Fruit fly (Drosophila melanogaster) whole organism, embryonic: ENCODE results near the gene CG2321.

Experiments
- Ada2b ChIP-seq: fragments of 200-800 bp; sonication (Bioruptor generic); IDR thresholded peaks from 2 replicates; pipeline ENCODE4 v1.3.6; 2022; ENCODE audit warnings: missing biosample characterization, missing genetic modification characterization
- Awh ChIP-seq: fragments of 200-800 bp; sonication (Bioruptor generic); IDR thresholded peaks from 2 replicates; pipeline ENCODE4, ENCODE4 v1.3.6; 2022; ENCODE audit warnings: missing biosample characterization, missing genetic modification characterization
- BtbVII ChIP-seq: fragments of 200-800 bp; sonication (Bioruptor generic); optimal IDR thresholded peaks from 3 replicates; lab custom pipeline; 2017; ENCODE audit warnings: missing biosample characterization, mild to moderate bottlenecking, missing genetic modification characterization
- CG10431 ChIP-seq: fragments of 200-800 bp; sonication (Bioruptor generic); optimal IDR thresholded peaks from 3 replicates; lab custom pipeline; 2018; ENCODE audit warnings: missing biosample characterization, mild to moderate bottlenecking, missing genetic modification characterization
- CG11247 ChIP-seq: fragments of 200-800 bp; sonication (Bioruptor generic); IDR thresholded peaks from 2 replicates; pipeline ENCODE4 v1.3.6; 2022; ENCODE audit warnings: missing biosample characterization, missing genetic modification characterization
- CG11398 ChIP-seq: fragments of 200-800 bp; sonication (Bioruptor generic); optimal IDR thresholded peaks from 2 replicates; lab custom pipeline; 2016; ENCODE audit warnings: missing biosample characterization, missing genetic modification characterization
- CG11456 ChIP-seq: fragments of 200-800 bp; sonication (Bioruptor generic); IDR thresholded peaks from 3 replicates; pipeline ENCODE4 v1.3.6; 2022; ENCODE audit warnings: missing biosample characterization, missing genetic modification characterization
- CG12071 ChIP-seq: fragments of 200-800 bp; sonication (Bioruptor generic); optimal IDR thresholded peaks from 3 replicates; lab custom pipeline; 2018; ENCODE audit warnings: missing biosample characterization, mild to moderate bottlenecking, missing genetic modification characterization
- CG12155 ChIP-seq: fragments of 200-800 bp; sonication (Bioruptor generic); optimal IDR thresholded peaks from 3 replicates; lab custom pipeline; 2016; ENCODE audit warnings: missing biosample characterization, missing genetic modification characterization
- CG12219 ChIP-seq: fragments of 200-800 bp; sonication (Bioruptor generic); optimal IDR thresholded peaks from 3 replicates; lab custom pipeline; 2018; ENCODE audit warnings: missing biosample characterization, mild to moderate bottlenecking, missing genetic modification characterization
- CG12659 ChIP-seq: fragments of 200-800 bp; sonication (Bioruptor generic); optimal IDR thresholded peaks from 3 replicates; lab custom pipeline; 2017; ENCODE audit warnings: mild to moderate bottlenecking, missing biosample characterization, missing genetic modification reagents, missing genetic modification characterization
- CG13296 ChIP-seq: fragments of 200-800 bp; sonication (Bioruptor generic); optimal IDR thresholded peaks from 3 replicates; lab custom pipeline; 2018; ENCODE audit warnings: missing biosample characterization, mild to moderate bottlenecking, missing genetic modification characterization
- CG14965 ChIP-seq: fragments of 200-800 bp; sonication (Bioruptor generic); optimal IDR thresholded peaks from 2 replicates; lab custom pipeline; 2016; ENCODE audit warnings: missing biosample characterization, missing genetic modification characterization, borderline replicate concordance
- CG15011 ChIP-seq: fragments of 200-800 bp; sonication (Bioruptor generic); optimal IDR thresholded peaks from 3 replicates; lab custom pipeline; 2018; ENCODE audit warnings: missing biosample characterization, mild to moderate bottlenecking, missing genetic modification characterization
- CG15696 ChIP-seq: fragments of 200-800 bp; sonication (Bioruptor generic); optimal IDR thresholded peaks from 2 replicates; lab custom pipeline; 2019; ENCODE audit warnings: missing biosample characterization, mild to moderate bottlenecking, missing genetic modification characterization, moderate library complexity
- CG16815 ChIP-seq: fragments of 200-800 bp; sonication (Bioruptor generic); optimal IDR thresholded peaks from 3 replicates; lab custom pipeline; 2017; ENCODE audit warnings: missing biosample characterization, mild to moderate bottlenecking, missing genetic modification characterization
- CG1792 ChIP-seq: fragments of 200-800 bp; sonication (Bioruptor generic); optimal IDR thresholded peaks from 2 replicates; lab custom pipeline; 2016; ENCODE audit warnings: missing biosample characterization, missing genetic modification characterization
- CG18011 ChIP-seq: fragments of 200-800 bp; sonication (Bioruptor generic); optimal IDR thresholded peaks from 2 replicates; lab custom pipeline; 2017; ENCODE audit warnings: missing biosample characterization, missing genetic modification characterization, mild to moderate bottlenecking, moderate library complexity, missing genotype
- CG2202 ChIP-seq: fragments of 200-800 bp; sonication (Bioruptor generic); optimal IDR thresholded peaks from 2 replicates; lab custom pipeline; 2018; ENCODE audit warnings: missing biosample characterization, mild to moderate bottlenecking, missing genetic modification characterization
- CG2889 ChIP-seq: fragments of 200-800 bp; sonication (Bioruptor generic); IDR thresholded peaks from 3 replicates; pipeline ENCODE4 v1.3.6; 2022; ENCODE audit warnings: missing biosample characterization, missing genetic modification characterization
- CG30020 ChIP-seq: fragments of 200-800 bp; optimal IDR thresholded peaks from 2 replicates; lab custom pipeline; 2019; ENCODE audit warnings: missing biosample characterization, mild to moderate bottlenecking, missing genetic modification characterization, moderate library complexity
- CG3281 ChIP-seq: fragments of 200-800 bp; sonication (Bioruptor generic); optimal IDR thresholded peaks from 3 replicates; lab custom pipeline; 2017; ENCODE audit warnings: missing biosample characterization, mild to moderate bottlenecking, missing genetic modification characterization
- CG4617 ChIP-seq: fragments of 200-800 bp; sonication (Bioruptor generic); optimal IDR thresholded peaks from 3 replicates; lab custom pipeline; 2016; ENCODE audit warnings: missing biosample characterization, missing genetic modification characterization, borderline replicate concordance
- CG4707 ChIP-seq: fragments of 200-800 bp; sonication (Bioruptor generic); optimal IDR thresholded peaks from 2 replicates; lab custom pipeline; 2018; ENCODE audit warnings: missing biosample characterization, mild to moderate bottlenecking, missing genetic modification characterization, moderate library complexity
- CG6272 ChIP-seq: fragments of 200-800 bp; sonication (Bioruptor generic); IDR thresholded peaks from 2 replicates; pipeline ENCODE4 v1.3.6; 2022; ENCODE audit warnings: missing biosample characterization, missing genetic modification characterization
- CG7745 ChIP-seq: fragments of 200-800 bp; sonication (Bioruptor generic); optimal IDR thresholded peaks from 2 replicates; lab custom pipeline; 2018; ENCODE audit warnings: missing biosample characterization, mild to moderate bottlenecking, missing genetic modification characterization, moderate library complexity
- CkIIα-i1 ChIP-seq: fragments of 200-800 bp; sonication (Bioruptor generic); IDR thresholded peaks from 2 replicates; pipeline ENCODE4 v1.3.6; 2022; ENCODE audit warnings: missing biosample characterization, missing genetic modification characterization
- Dbx ChIP-seq: fragments of 200-800 bp; sonication (Bioruptor generic); IDR thresholded peaks from 3 replicates; pipeline ENCODE4 v1.3.6; 2022; ENCODE audit warnings: missing biosample characterization, missing genetic modification characterization
- Dip2 ChIP-seq: fragments of 200-800 bp; sonication (Bioruptor generic); IDR thresholded peaks from 2 replicates; pipeline ENCODE4 v1.3.6; 2022; ENCODE audit warnings: missing biosample characterization, missing genetic modification characterization
- E2f2 ChIP-seq: fragments of 200-800 bp; sonication (Bioruptor generic); IDR thresholded peaks from 2 replicates; pipeline ENCODE4 v1.3.6; 2022; ENCODE audit warnings: missing biosample characterization, missing genetic modification characterization
- HLH4C ChIP-seq: fragments of 200-800 bp; sonication (Bioruptor generic); IDR thresholded peaks from 3 replicates; pipeline ENCODE4 v1.3.6; 2022; ENCODE audit warnings: missing biosample characterization, missing genetic modification characterization; ENCODE audit not compliant: partially characterized antibody
- HmgD ChIP-seq: fragments of 200-800 bp; sonication (Bioruptor generic); optimal IDR thresholded peaks from 3 replicates; lab custom pipeline; 2016; ENCODE audit warnings: missing biosample characterization, missing genetic modification characterization
- HmgZ ChIP-seq: fragments of 200-800 bp; sonication (Bioruptor generic); optimal IDR thresholded peaks from 2 replicates; lab custom pipeline; 2018; ENCODE audit warnings: missing biosample characterization, mild to moderate bottlenecking, missing genetic modification characterization
- Hmr ChIP-seq: fragments of 200-800 bp; sonication (Bioruptor generic); optimal IDR thresholded peaks from 3 replicates; lab custom pipeline; 2017; ENCODE audit warnings: mild to moderate bottlenecking, missing biosample characterization, missing genetic modification reagents, missing genetic modification characterization
- Hmx ChIP-seq: fragments of 200-800 bp; sonication (Bioruptor generic); optimal IDR thresholded peaks from 2 replicates; lab custom pipeline; 2016; ENCODE audit warnings: missing biosample characterization, missing genetic modification characterization
- Hr39 ChIP-seq: fragments of >200 bp; optimal IDR thresholded peaks from 2 replicates; lab custom pipeline; 2017
- Rfx ChIP-seq: fragments of 200-800 bp; sonication (Bioruptor generic); IDR thresholded peaks from 2 replicates; pipeline ENCODE4 v1.3.6; 2022; ENCODE audit warnings: missing biosample characterization, missing genetic modification characterization
- Tbp ChIP-seq: fragments of >200 bp; optimal IDR thresholded peaks from 2 replicates; lab custom pipeline; 2018; ENCODE audit warnings: missing biosample characterization, missing genetic modification characterization
- ab ChIP-seq: fragments of 200-800 bp; sonication (Bioruptor generic); optimal IDR thresholded peaks from 2 replicates; lab custom pipeline; 2016; ENCODE audit warnings: missing biosample characterization, missing genetic modification characterization
- danr ChIP-seq: fragments of 200-800 bp; sonication (Bioruptor generic); IDR thresholded peaks from 2 replicates; pipeline ENCODE4 v1.3.6; 2022; ENCODE audit warnings: missing biosample characterization, missing genetic modification characterization
- fd64A ChIP-seq: fragments of 200-800 bp; sonication (Bioruptor generic); optimal IDR thresholded peaks from 3 replicates; lab custom pipeline; 2018; ENCODE audit warnings: missing biosample characterization, mild to moderate bottlenecking, missing genetic modification characterization
- gsb ChIP-seq: fragments of 200-800 bp; sonication (Bioruptor generic); IDR thresholded peaks from 2 replicates; pipeline ENCODE4 v1.3.6; 2022; ENCODE audit warnings: missing biosample characterization, missing genetic modification characterization
- h ChIP-seq: fragments of >200 bp; optimal IDR thresholded peaks from 2 replicates; lab custom pipeline; 2017
- hkb ChIP-seq, 2 experiments: fragments of 200-800 bp in 1 of 2; fragments of >200 bp in 1 of 2; sonication (Bioruptor generic) in 1 of 2; IDR thresholded peaks in 1 of 2; optimal IDR thresholded peaks in 1 of 2; 2 replicates each; pipeline versions ENCODE4 v1.3.6 to Lab custom; 2017 to 2022; ENCODE audit warnings: missing biosample characterization in 1 of 2, missing genetic modification characterization in 1 of 2
- nmo ChIP-seq: fragments of 200-800 bp; sonication (Bioruptor generic); optimal IDR thresholded peaks from 2 replicates; lab custom pipeline; 2018; ENCODE audit warnings: missing biosample characterization, mild to moderate bottlenecking, missing genetic modification characterization, moderate library complexity
- onecut ChIP-seq: fragments of 200-800 bp; sonication (Bioruptor generic); IDR thresholded peaks from 2 replicates; pipeline ENCODE4 v1.3.6; 2022; ENCODE audit warnings: missing biosample characterization, missing genetic modification characterization
- otp ChIP-seq: fragments of 200-800 bp; sonication (Bioruptor generic); IDR thresholded peaks from 3 replicates; pipeline ENCODE4, ENCODE4 v1.3.6; 2022; ENCODE audit warnings: missing biosample characterization, missing genetic modification characterization
- pum ChIP-seq: fragments of 200-800 bp; sonication (Bioruptor generic); optimal IDR thresholded peaks from 2 replicates; lab custom pipeline; 2016; ENCODE audit warnings: missing biosample characterization, missing genetic modification characterization
- schlank ChIP-seq: fragments of 200-800 bp; sonication (Bioruptor generic); optimal IDR thresholded peaks from 2 replicates; lab custom pipeline; 2018; ENCODE audit warnings: missing biosample characterization, mild to moderate bottlenecking, missing genetic modification characterization
- slou ChIP-seq: fragments of 200-800 bp; sonication (Bioruptor generic); optimal IDR thresholded peaks from 3 replicates; lab custom pipeline; 2016; ENCODE audit warnings: missing biosample characterization, missing genetic modification characterization
- z ChIP-seq: fragments of 200-800 bp; sonication (Bioruptor generic); IDR thresholded peaks from 3 replicates; pipeline ENCODE4 v1.3.6; 2022; ENCODE audit warnings: missing biosample characterization, missing genetic modification characterization
- zfh1 ChIP-seq: fragments of 200-800 bp; sonication (Bioruptor generic); IDR thresholded peaks from 3 replicates; pipeline ENCODE4 v1.3.6; 2022; ENCODE audit warnings: missing biosample characterization, missing genetic modification characterization

The CG2321 gene

dm6 chr3R:29479922-29480321, 9.1 kb downstream of the CG2321 start (continued):
- no peak for TF ChIP-seq Hr39
- TF ChIP-seq BtbVII (GFP tag; lab: Kevin White, UChicago) = peak; percentile 53
- peak; percentile 59 for TF ChIP-seq CG3281 (GFP tag; lab: Kevin White, UChicago)
- TF ChIP-seq CG1792 (GFP tag; lab: Kevin White, UChicago) = no peak
- TF ChIP-seq CG7745 (tag; lab: Kevin White, UChicago) = no peak
- no peak for TF ChIP-seq CG18011 (GFP tag; lab: Kevin White, UChicago)
- peak; percentile 54 for TF ChIP-seq onecut (GFP tag; lab: Robert Waterston, UW)
- TF ChIP-seq z (GFP tag; lab: Robert Waterston, UW) = no peak
- TF ChIP-seq Hmr (GFP tag; lab: Kevin White, UChicago) = peak; percentile 42
- TF ChIP-seq HmgZ (tag; lab: Kevin White, UChicago) = no peak
- peak; percentile 25 for TF ChIP-seq CG15696 (tag; lab: Kevin White, UChicago)
- TF ChIP-seq Tbp = no peak
- no peak for TF ChIP-seq CG12219 (GFP tag; lab: Kevin White, UChicago)
- TF ChIP-seq CG30020 (tag; lab: Kevin White, UChicago) = no peak
- no peak for TF ChIP-seq gsb
- no peak for TF ChIP-seq nmo
- TF ChIP-seq ab (GFP tag; lab: Kevin White, UChicago) = no peak
- TF ChIP-seq otp = no peak
- TF ChIP-seq fd64A = peak; percentile 68
- no peak for TF ChIP-seq slou (GFP tag; lab: Kevin White, UChicago)
- TF ChIP-seq CG2202 (tag; lab: Kevin White, UChicago) = peak; percentile 12
- no peak for TF ChIP-seq CG11247
- no peak for TF ChIP-seq CG4617 (GFP tag; lab: Kevin White, UChicago)
- no peak for TF ChIP-seq CG6272
- peak; percentile 49; the same call in 2 of the 3 replicates for TF ChIP-seq zfh1 (GFP tag; lab: Robert Waterston, UW)
- TF ChIP-seq CG14965 (GFP tag; lab: Kevin White, UChicago) = no peak
- no peak for TF ChIP-seq Awh
- TF ChIP-seq CkIIα-i1 (GFP tag; lab: Robert Waterston, UW) = no peak
- TF ChIP-seq Ada2b (GFP tag; lab: Robert Waterston, UW) = no peak
- peak; percentile 27 for TF ChIP-seq CG12071 (GFP tag; lab: Kevin White, UChicago)
- peak; percentile 12 for TF ChIP-seq CG4707 (GFP tag; lab: Kevin White, UChicago)
- no peak; the same call in 1 of the 2 replicates for TF ChIP-seq Rfx (GFP tag; lab: Robert Waterston, UW)
- no peak for TF ChIP-seq pum (GFP tag; lab: Kevin White, UChicago)
- TF ChIP-seq hkb (optimal IDR thresholded peaks at IDR 0.05; lab: Kevin White, UChicago) = no peak
- TF ChIP-seq hkb (GFP tag; IDR thresholded peaks at IDR 0.05; lab: Robert Waterston, UW) = 0 out of 2 replicates have a peak, but pooled peaks have one; percentile 43
- peak; percentile 35 for TF ChIP-seq CG10431 (GFP tag; lab: Kevin White, UChicago)
- no peak for TF ChIP-seq CG12155
- no peak for TF ChIP-seq CG15011 (GFP tag; lab: Kevin White, UChicago)
- TF ChIP-seq CG16815 (GFP tag; lab: Kevin White, UChicago) = no peak
- peak; percentile 22 for TF ChIP-seq CG12659 (GFP tag; lab: Kevin White, UChicago)
- TF ChIP-seq schlank = peak; percentile 20
- no peak for TF ChIP-seq Hmx (GFP tag; lab: Kevin White, UChicago)
- TF ChIP-seq CG13296 (GFP tag; lab: Kevin White, UChicago) = peak; percentile 5
- TF ChIP-seq Dip2 (GFP tag; lab: Robert Waterston, UW) = no peak
- TF ChIP-seq CG11456 (GFP tag; lab: Robert Waterston, UW) = no peak
- TF ChIP-seq E2f2 (GFP tag; lab: Robert Waterston, UW) = peak; percentile 42; the same call in 1 of the 2 replicates
- no peak for TF ChIP-seq HLH4C (GFP tag; lab: Robert Waterston, UW)
- TF ChIP-seq Dbx (GFP tag; lab: Robert Waterston, UW) = no peak
- no peak for TF ChIP-seq HmgD (GFP tag; lab: Kevin White, UChicago)
- TF ChIP-seq h (lab: Kevin White, UChicago) = no peak
- no peak for TF ChIP-seq CG11398 (GFP tag; lab: Kevin White, UChicago)
- TF ChIP-seq danr (GFP tag; lab: Robert Waterston, UW) = no peak
- no peak for TF ChIP-seq CG2889 (GFP tag; lab: Robert Waterston, UW)
